Worm (Caenorhabditis elegans) whole organism, L4 larva: ENCODE measurements around the gene ZK666.15.

ENCODE experiments used
- D1046.2 ChIP-seq: fragments of 200-800 bp; sonication (Bioruptor generic); IDR thresholded peaks from 2 replicates; pipeline ENCODE4 v1.3.6; 2022; ENCODE audit warnings: missing genetic modification characterization, missing compliant biosample characterization
- F10B5.3 ChIP-seq: sonication (generic microtip); optimal IDR thresholded peaks from 2 replicates; lab custom pipeline; 2016; ENCODE audit warnings: mild to moderate bottlenecking, missing genetic modification characterization, missing compliant biosample characterization
- F26F4.8 ChIP-seq: fragments of 200-800 bp; sonication (Bioruptor generic); conservative IDR thresholded peaks from 2 replicates; pipeline ENCODE4 v1.3.6; 2022; ENCODE audit warnings: missing genetic modification characterization, missing compliant biosample characterization
- F44E2.7 ChIP-seq: fragments of 200-800 bp; sonication (Bioruptor generic); IDR thresholded peaks from 2 replicates; pipeline ENCODE4 v2.1.2; 2022; ENCODE audit warnings: missing genetic modification characterization, missing compliant biosample characterization
- T20F7.1 ChIP-seq: fragments of 200-800 bp; sonication (Bioruptor generic); optimal IDR thresholded peaks from 2 replicates; lab custom pipeline; 2018; ENCODE audit warnings: mild to moderate bottlenecking, missing genetic modification characterization, missing compliant biosample characterization
- ZK337.2 ChIP-seq: fragments of 200-800 bp; sonication (Bioruptor generic); IDR thresholded peaks from 2 replicates; pipeline ENCODE4 v1.3.6; 2022; ENCODE audit warnings: missing genetic modification reagents, missing genetic modification characterization, missing compliant biosample characterization
- aha-1 ChIP-seq: fragments of 150-350 bp; peaks from one replicate; lab custom pipeline; 2014; ENCODE audit warnings: missing biosample characterization, missing genetic modification characterization
- ama-1 ChIP-seq: fragments of 150-350 bp; optimal IDR thresholded peaks from 2 replicates; lab custom pipeline; 2014; ENCODE audit warnings: inconsistent platforms, mixed read lengths
- ceh-20 ChIP-seq: fragments of 200-800 bp; sonication (Bioruptor generic); IDR thresholded peaks from 2 replicates; pipeline ENCODE4 v1.3.6; 2022; ENCODE audit warnings: missing genetic modification reagents, missing genetic modification characterization, missing compliant biosample characterization
- ctbp-1 ChIP-seq: fragments of 200-800 bp; sonication (Bioruptor generic); IDR thresholded peaks from 2 replicates; pipeline ENCODE4 v1.3.6; 2022; ENCODE audit warnings: missing genetic modification reagents, missing genetic modification characterization, missing compliant biosample characterization
- daf-12 ChIP-seq: fragments of 150-350 bp; optimal IDR thresholded peaks from 2 replicates; lab custom pipeline; 2014; ENCODE audit warnings: missing biosample characterization, missing genetic modification reagents, missing genetic modification characterization
- daf-16 ChIP-seq, 3 experiments: sonication (generic microtip); optimal IDR thresholded peaks; 2 replicates each; lab custom pipeline; 2016 to 2017; ENCODE audit warnings: missing genetic modification characterization in 3 of 3, missing genetic modification reagents in 3 of 3, mild to moderate bottlenecking in 2 of 3, missing compliant biosample characterization in 2 of 3, missing biosample characterization in 1 of 3, moderate library complexity in 1 of 3
- dmd-6 ChIP-seq: fragments of 200-800 bp; sonication (Bioruptor generic); IDR thresholded peaks from 2 replicates; pipeline ENCODE4 v1.3.6; 2022; ENCODE audit warnings: missing genetic modification reagents, missing genetic modification characterization, missing compliant biosample characterization
- dmd-9 ChIP-seq: fragments of 200-800 bp; sonication (Bioruptor generic); IDR thresholded peaks from 2 replicates; pipeline ENCODE4 v1.3.6; 2022; ENCODE audit warnings: missing genetic modification reagents, missing genetic modification characterization, missing compliant biosample characterization
- dve-1 ChIP-seq: sonication (generic microtip); optimal IDR thresholded peaks from 2 replicates; lab custom pipeline; 2017; ENCODE audit warnings: antibody characterized with exemption, mild to moderate bottlenecking, missing genetic modification characterization, missing compliant biosample characterization; ENCODE audit not compliant: insufficient read depth
- egl-43 ChIP-seq: fragments of 200-800 bp; sonication (Bioruptor generic); IDR thresholded peaks from 2 replicates; pipeline ENCODE4 v1.3.6; 2022; ENCODE audit warnings: missing genetic modification reagents, missing genetic modification characterization, missing compliant biosample characterization
- hlh-11 ChIP-seq: fragments of 200-800 bp; sonication (Bioruptor generic); optimal IDR thresholded peaks from 2 replicates; lab custom pipeline; 2018; ENCODE audit warnings: mild to moderate bottlenecking, missing genetic modification characterization, missing compliant biosample characterization
- hlh-30 ChIP-seq: sonication (generic microtip); optimal IDR thresholded peaks from 2 replicates; lab custom pipeline; 2017; ENCODE audit warnings: antibody characterized with exemption, mild to moderate bottlenecking, missing genetic modification characterization, missing compliant biosample characterization; ENCODE audit not compliant: insufficient read depth
- hmg-1.1 ChIP-seq: fragments of 200-800 bp; sonication (Bioruptor generic); IDR thresholded peaks from 2 replicates; pipeline ENCODE4 v1.3.6; 2022; ENCODE audit warnings: missing genetic modification reagents, missing genetic modification characterization, missing compliant biosample characterization
- lin-15B ChIP-seq: fragments of 150-350 bp; sonication (generic microtip); optimal IDR thresholded peaks from 3 replicates; lab custom pipeline; 2014; ENCODE audit warnings: missing biosample characterization, missing genetic modification characterization
- lsy-2 ChIP-seq, 2 experiments: fragments of 150-350 bp in 1 of 2; sonication (generic microtip) in 1 of 2; optimal IDR thresholded peaks; 2 replicates each; lab custom pipeline; 2014 to 2017; ENCODE audit warnings: missing biosample characterization in 2 of 2, missing genetic modification characterization in 2 of 2
- madf-5 ChIP-seq, 2 experiments: fragments of 200-800 bp; sonication (Bioruptor generic); IDR thresholded peaks; 2 replicates each; pipeline ENCODE4 v1.3.6; 2022; ENCODE audit warnings: missing compliant biosample characterization in 2 of 2, missing genetic modification characterization in 2 of 2
- mdl-1 ChIP-seq, 2 experiments: fragments of 150-350 bp in 1 of 2; sonication (generic microtip) in 1 of 2; optimal IDR thresholded peaks; 2 replicates each; lab custom pipeline; 2014 to 2017; ENCODE audit warnings: missing biosample characterization in 2 of 2, missing genetic modification characterization in 2 of 2
- mdt-29 ChIP-seq: fragments of 200-800 bp; sonication (Bioruptor generic); IDR thresholded peaks from 2 replicates; pipeline ENCODE4 v1.3.6; 2022; ENCODE audit warnings: missing genetic modification reagents, missing genetic modification characterization, missing compliant biosample characterization
- mes-2 ChIP-seq: sonication (generic microtip); optimal IDR thresholded peaks from 2 replicates; lab custom pipeline; 2016; ENCODE audit warnings: missing genotype, mild to moderate bottlenecking, missing genetic modification characterization, missing compliant biosample characterization; ENCODE audit not compliant: poor library complexity, severe bottlenecking
- mxl-3 ChIP-seq: fragments of 200-800 bp; sonication (Bioruptor generic); optimal IDR thresholded peaks from 2 replicates; lab custom pipeline; 2018; ENCODE audit warnings: mild to moderate bottlenecking, missing genetic modification characterization, missing compliant biosample characterization
- nhr-10 ChIP-seq: fragments of 150-350 bp; optimal IDR thresholded peaks from 2 replicates; lab custom pipeline; 2014; ENCODE audit warnings: missing biosample characterization, missing genetic modification characterization
- nhr-11 ChIP-seq: fragments of 150-350 bp; optimal IDR thresholded peaks from 2 replicates; lab custom pipeline; 2014; ENCODE audit warnings: missing biosample characterization, missing genetic modification characterization
- nhr-111 ChIP-seq: fragments of 200-800 bp; sonication (Bioruptor generic); optimal IDR thresholded peaks from 2 replicates; lab custom pipeline; 2018; ENCODE audit warnings: mild to moderate bottlenecking, missing genetic modification characterization, missing compliant biosample characterization
- nhr-28 ChIP-seq: fragments of 150-350 bp; optimal IDR thresholded peaks from 2 replicates; lab custom pipeline; 2014; ENCODE audit warnings: missing biosample characterization, missing genetic modification characterization
- nhr-48 ChIP-seq: sonication (generic microtip); optimal IDR thresholded peaks from 2 replicates; lab custom pipeline; 2016; ENCODE audit warnings: mild to moderate bottlenecking, missing genetic modification characterization, missing compliant biosample characterization
- nhr-77 ChIP-seq: fragments of 150-350 bp; optimal IDR thresholded peaks from 2 replicates; lab custom pipeline; 2014; ENCODE audit warnings: missing biosample characterization, missing genetic modification characterization
- php-3 ChIP-seq: fragments of 200-800 bp; sonication (Bioruptor generic); IDR thresholded peaks from 2 replicates; pipeline ENCODE4 v1.3.6; 2022; ENCODE audit warnings: missing genetic modification reagents, missing genetic modification characterization, missing compliant biosample characterization
- rbr-2 ChIP-seq: sonication (generic microtip); optimal IDR thresholded peaks from 2 replicates; lab custom pipeline; 2016; ENCODE audit warnings: missing genotype, missing genetic modification characterization, missing compliant biosample characterization
- saeg-2 ChIP-seq: fragments of 200-800 bp; sonication (Bioruptor generic); IDR thresholded peaks from 2 replicates; pipeline ENCODE4 v1.3.6; 2022; ENCODE audit warnings: missing genetic modification reagents, missing genetic modification characterization, missing compliant biosample characterization
- sdz-12 ChIP-seq: fragments of 200-800 bp; sonication (Bioruptor generic); optimal IDR thresholded peaks from 2 replicates; lab custom pipeline; 2018; ENCODE audit warnings: mild to moderate bottlenecking, missing genetic modification characterization, missing compliant biosample characterization
- set-16 ChIP-seq: fragments of 200-800 bp; sonication (Bioruptor generic); IDR thresholded peaks from 2 replicates; pipeline ENCODE4 v1.3.6; 2022; ENCODE audit warnings: missing genetic modification reagents, missing genetic modification characterization, missing compliant biosample characterization
- snpc-4 ChIP-seq: fragments of 150-350 bp; optimal IDR thresholded peaks from 2 replicates; lab custom pipeline; 2014; ENCODE audit warnings: missing biosample characterization, missing genetic modification characterization
- tag-97 ChIP-seq: fragments of 200-800 bp; sonication (Bioruptor generic); IDR thresholded peaks from 2 replicates; pipeline ENCODE4 v1.3.6; 2022; ENCODE audit warnings: missing genetic modification characterization, missing compliant biosample characterization
- unc-130 ChIP-seq: sonication (generic microtip); optimal IDR thresholded peaks from 2 replicates; lab custom pipeline; 2016; ENCODE audit warnings: missing genetic modification reagents, missing genetic modification characterization, missing compliant biosample characterization
- unc-39 ChIP-seq: sonication (generic microtip); optimal IDR thresholded peaks from 2 replicates; lab custom pipeline; 2017; ENCODE audit warnings: missing biosample characterization, missing genetic modification characterization
- unc-62 ChIP-seq, 3 experiments: fragments of 150-350 bp in 1 of 3; sonication (generic microtip); optimal IDR thresholded peaks in 2 of 3; peaks in 1 of 3; 1 replicate in 1 of 3; 2 replicates in 2 of 3; lab custom pipeline; 2014 to 2017; ENCODE audit warnings: missing biosample characterization in 3 of 3, missing genetic modification characterization in 3 of 3, missing genetic modification reagents in 3 of 3, missing genotype in 1 of 3

Gene ZK666.15

ce11 chrII:10446300-10446699 lies 40.5 kb upstream of the ZK666.15 start:
- peak; percentile 85 for TF ChIP-seq nhr-28 (tag; lab: Kevin White, UChicago)
- TF ChIP-seq F44E2.7: no peak
- TF ChIP-seq dmd-6 (GFP tag; lab: Robert Waterston, UW): peak; percentile 71
- TF ChIP-seq lsy-2 (tag; optimal IDR thresholded peaks at IDR 0.05; lab: Kevin White, UChicago): peak in 1 of 2 experiments; percentile 29
- TF ChIP-seq dve-1 (tag; lab: Kevin White, UChicago): peak; percentile 80
- no peak for TF ChIP-seq F26F4.8 (GFP tag; lab: Robert Waterston, UW)
- TF ChIP-seq unc-39 (tag; lab: Kevin White, UChicago): no peak
- TF ChIP-seq ama-1 (lab: Kevin White, UChicago): peak; percentile 69
- peak; percentile 77 for TF ChIP-seq mdt-29 (GFP tag; lab: Robert Waterston, UW)
- peak; percentile 78 for TF ChIP-seq nhr-11 (tag; lab: Kevin White, UChicago)
- TF ChIP-seq php-3: peak; percentile 54; the same call in 1 of the 2 replicates
- peak in 1 of 2 experiments; percentile 47 for TF ChIP-seq mdl-1 (tag; optimal IDR thresholded peaks at IDR 0.05; lab: Kevin White, UChicago)
- TF ChIP-seq D1046.2 (GFP tag; lab: Robert Waterston, UW): no peak
- TF ChIP-seq F10B5.3 (tag; lab: Kevin White, UChicago): no peak
- peak; percentile 90 for TF ChIP-seq hlh-30
- TF ChIP-seq nhr-10 (tag; lab: Kevin White, UChicago): no peak
- TF ChIP-seq mxl-3: peak; percentile 21
- peak in 1 of 2 experiments; percentile 97 for TF ChIP-seq unc-62 (GFP tag; optimal IDR thresholded peaks at IDR 0.05 in 1 of 2; lab: Kevin White, UChicago)
- TF ChIP-seq unc-62 (tag; optimal IDR thresholded peaks at IDR 0.05; lab: Kevin White, UChicago): no peak
- TF ChIP-seq nhr-77 (tag; lab: Kevin White, UChicago): peak; percentile 79
- TF ChIP-seq hlh-11 (tag; lab: Kevin White, UChicago): peak; percentile 86
- TF ChIP-seq daf-16 (GFP tag; optimal IDR thresholded peaks at IDR 0.05; lab: Kevin White, UChicago): peak in 1 of 2 experiments; percentile 55
- TF ChIP-seq daf-16 (tag; optimal IDR thresholded peaks at IDR 0.05; lab: Kevin White, UChicago): peak; percentile 21
- no peak for TF ChIP-seq daf-12 (tag; lab: Kevin White, UChicago)
- no peak for TF ChIP-seq snpc-4 (tag; lab: Kevin White, UChicago)
- TF ChIP-seq, all 104 proteins: peak for 15

ce11 chrII:10446814-10447213 lies 40.0 kb upstream of the ZK666.15 start:
- TF ChIP-seq set-16 (GFP tag; lab: Robert Waterston, UW): no peak
- TF ChIP-seq nhr-11 (tag; lab: Kevin White, UChicago): peak; percentile 33
- TF ChIP-seq nhr-48 (tag; lab: Kevin White, UChicago): no peak
- no peak for TF ChIP-seq lin-15B (tag; lab: Kevin White, UChicago)
- no peak for TF ChIP-seq nhr-77 (tag; lab: Kevin White, UChicago)
- TF ChIP-seq madf-5 (GFP tag; IDR thresholded peaks at IDR 0.05; lab: Robert Waterston, UW): 0 out of 4 replicates have a peak, but pooled peaks of 1 of the 2 experiments have one; percentile 11
- 0 out of 2 replicates have a peak, but pooled peaks have one; percentile 19 for TF ChIP-seq ceh-20
- TF ChIP-seq egl-43 (GFP tag; lab: Robert Waterston, UW): 0 out of 2 replicates have a peak, but pooled peaks have one; percentile 14
- TF ChIP-seq nhr-28 (tag; lab: Kevin White, UChicago): no peak
- peak; percentile 74 for TF ChIP-seq aha-1 (tag; lab: Kevin White, UChicago)
- peak; percentile 44 for TF ChIP-seq sdz-12 (GFP tag; lab: Kevin White, UChicago)

- TF ChIP-seq nhr-111 (GFP tag; lab: Kevin White, UChicago) (no peak), D1046.2 (GFP tag; lab: Robert Waterston, UW) (no peak), hmg-1.1 (no peak), F10B5.3 (tag; lab: Kevin White, UChicago) (no peak), rbr-2 (tag; lab: Kevin White, UChicago) (no peak), unc-130 (GFP tag; lab: Kevin White, UChicago) (no peak), dmd-9 (no peak), unc-62 (GFP tag; optimal IDR thresholded peaks at IDR 0.05 in 1 of 2; lab: Kevin White, UChicago) (peak in 1 of 2 experiments; percentile 99), unc-62 (tag; optimal IDR thresholded peaks at IDR 0.05; lab: Kevin White, UChicago) (no peak), T20F7.1 (GFP tag; lab: Kevin White, UChicago) (peak; percentile 58), mdl-1 (tag; optimal IDR thresholded peaks at IDR 0.05; lab: Kevin White, UChicago) (peak; percentile 48 to 92), tag-97 (GFP tag; lab: Robert Waterston, UW) (no peak), ctbp-1 (GFP tag; lab: Robert Waterston, UW) (no peak), ZK337.2 (GFP tag; lab: Robert Waterston, UW) (no peak), mes-2 (tag; lab: Kevin White, UChicago) (peak; percentile 42), F44E2.7 (no peak), saeg-2 (no peak), daf-16 (GFP tag; optimal IDR thresholded peaks at IDR 0.05; lab: Kevin White, UChicago) (peak in 1 of 2 experiments; percentile 28), daf-16 (tag; optimal IDR thresholded peaks at IDR 0.05; lab: Kevin White, UChicago) (peak; percentile 61)
These were observed 39.2 kb upstream of the ZK666.15 start, which contains the start of gene ZK673.2 for ce11 chrII:10447348-10448316. Gene ZK673.2 (plus strand): TSS chrII:10448266.
